Worm (Caenorhabditis elegans): ENCODE data around the gene fbxb-85.
"Not testable (repeated sequence)": the region's sequence is repeated elsewhere in the genome, so short reads cannot be mapped to it uniquely, and the experiment has no call there.

The fbxb-85 gene

ce11 chrIII:10810837-10811814 lies 37.6 kb downstream of the fbxb-85 start:
- no peak for TF ChIP-seq unc-62 (GFP tag; optimal IDR thresholded peaks at IDR 0.05)

ce11 chrIII:10810483-10810836 lies 38.3 kb downstream of the fbxb-85 start:
- no peak for TF ChIP-seq unc-62 (GFP tag; optimal IDR thresholded peaks at IDR 0.05)

- no peak for TF ChIP-seq unc-62 (GFP tag; optimal IDR thresholded peaks at IDR 0.05)
These were observed 39.2 kb downstream of the fbxb-85 start for ce11 chrIII:10809568-10809967.

- TF ChIP-seq unc-62 (GFP tag; optimal IDR thresholded peaks at IDR 0.05) = no peak
These were observed 40.0 kb downstream of the fbxb-85 start for ce11 chrIII:10808802-10809201.

- TF ChIP-seq unc-62 (GFP tag; optimal IDR thresholded peaks at IDR 0.05) = no peak
These were observed 40.8 kb downstream of the fbxb-85 start for ce11 chrIII:10807956-10808355.

ce11 chrIII:10807236-10807635 lies 41.5 kb downstream of the fbxb-85 start:
- no peak for TF ChIP-seq unc-62 (GFP tag; optimal IDR thresholded peaks at IDR 0.05)

- TF ChIP-seq unc-62 (GFP tag; optimal IDR thresholded peaks at IDR 0.05) = no peak
These were observed 41.9 kb downstream of the fbxb-85 start for ce11 chrIII:10806821-10807220.

- TF ChIP-seq unc-62 (GFP tag; optimal IDR thresholded peaks at IDR 0.05) = not testable (repeated sequence)
These were observed 43.1 kb downstream of the fbxb-85 start, which contains the start of gene klp-7 for ce11 chrIII:10805625-10806024. Gene klp-7 (plus strand): TSS chrIII:10805925.

- TF ChIP-seq unc-62 (GFP tag; optimal IDR thresholded peaks at IDR 0.05) = no peak
These were observed 43.6 kb downstream of the fbxb-85 start for ce11 chrIII:10805172-10805571.

ce11 chrIII:10802032-10802431 lies 46.7 kb downstream of the fbxb-85 start, which contains the start of gene K11D9.3:
Gene K11D9.3 (minus strand): TSS chrIII:10802212.
- TF ChIP-seq unc-62 (GFP tag; optimal IDR thresholded peaks at IDR 0.05) = no peak

Data from whole organism, dauer.